Worm (Caenorhabditis elegans) whole organism, L2 larva: ENCODE measurements around the gene prx-3.

ENCODE experiments used
- C34F6.9 ChIP-seq: fragments of 150-350 bp; optimal IDR thresholded peaks from 2 replicates; lab custom pipeline; 2014; ENCODE audit warnings: missing biosample characterization, missing genetic modification characterization
- ZK546.5 ChIP-seq: sonication (generic microtip); optimal IDR thresholded peaks from 2 replicates; lab custom pipeline; 2017; ENCODE audit warnings: missing biosample characterization, missing genetic modification characterization
- ama-1 ChIP-seq: fragments of 150-350 bp; optimal IDR thresholded peaks from 2 replicates; lab custom pipeline; 2018; ENCODE audit warnings: inconsistent platforms
- blmp-1 ChIP-seq: sonication (generic microtip); optimal IDR thresholded peaks from 2 replicates; lab custom pipeline; 2017; ENCODE audit warnings: missing genetic modification characterization, mild to moderate bottlenecking, missing compliant biosample characterization, antibody characterized with exemption, moderate library complexity; ENCODE audit not compliant: insufficient read depth
- ceh-82 ChIP-seq: fragments of 150-350 bp; optimal IDR thresholded peaks from 2 replicates; lab custom pipeline; 2014; ENCODE audit warnings: missing biosample characterization, missing genetic modification characterization
- crh-2 ChIP-seq: sonication (generic microtip); optimal IDR thresholded peaks from 2 replicates; lab custom pipeline; 2017; ENCODE audit warnings: missing biosample characterization, missing genetic modification characterization
- dmd-4 ChIP-seq: sonication (generic microtip); optimal IDR thresholded peaks from 2 replicates; lab custom pipeline; 2017; ENCODE audit warnings: missing biosample characterization, missing genetic modification characterization
- egl-27 ChIP-seq: sonication (generic microtip); optimal IDR thresholded peaks from 3 replicates; lab custom pipeline; 2017; ENCODE audit warnings: missing biosample characterization, missing genetic modification reagents, missing genetic modification characterization
- elt-1 ChIP-seq: fragments of 150-350 bp; optimal IDR thresholded peaks from 2 replicates; lab custom pipeline; 2014; ENCODE audit warnings: missing biosample characterization, missing genetic modification characterization
- elt-3 ChIP-seq: sonication (generic microtip); optimal IDR thresholded peaks from 2 replicates; lab custom pipeline; 2017; ENCODE audit warnings: missing biosample characterization, missing genetic modification characterization
- fos-1 ChIP-seq: fragments of 150-350 bp; optimal IDR thresholded peaks from 2 replicates; lab custom pipeline; 2014; ENCODE audit warnings: missing biosample characterization, missing genetic modification characterization
- gmeb-1 ChIP-seq: fragments of 150-350 bp; optimal IDR thresholded peaks from 2 replicates; lab custom pipeline; 2014; ENCODE audit warnings: missing biosample characterization, missing genetic modification characterization
- lin-11 ChIP-seq: fragments of 150-350 bp; sonication (generic microtip); optimal IDR thresholded peaks from 2 replicates; lab custom pipeline; 2014; ENCODE audit warnings: missing biosample characterization, missing genetic modification characterization, inconsistent platforms, mixed read lengths
- lin-13 ChIP-seq: fragments of 150-350 bp; optimal IDR thresholded peaks from 2 replicates; lab custom pipeline; 2014; ENCODE audit warnings: missing biosample characterization, missing genetic modification reagents, missing genetic modification characterization
- lin-39 ChIP-seq: fragments of 150-350 bp; optimal IDR thresholded peaks from 2 replicates; lab custom pipeline; 2014; ENCODE audit warnings: missing biosample characterization, missing genetic modification reagents, missing genetic modification characterization
- lsy-2 ChIP-seq, 2 experiments: fragments of 150-350 bp in 1 of 2; sonication (generic microtip) in 1 of 2; optimal IDR thresholded peaks; 2 replicates each; lab custom pipeline; 2014 to 2017; ENCODE audit warnings: missing biosample characterization in 2 of 2, missing genetic modification characterization in 2 of 2
- mab-5 ChIP-seq: fragments of 150-350 bp; optimal IDR thresholded peaks from 2 replicates; lab custom pipeline; 2014; ENCODE audit warnings: missing biosample characterization, missing genetic modification characterization
- mbf-1 ChIP-seq: sonication (generic microtip); optimal IDR thresholded peaks from 2 replicates; lab custom pipeline; 2017; ENCODE audit warnings: missing biosample characterization, missing genetic modification characterization
- nhr-10 ChIP-seq: sonication (generic microtip); optimal IDR thresholded peaks from 2 replicates; lab custom pipeline; 2017; ENCODE audit warnings: missing biosample characterization, missing genetic modification characterization
- nhr-11 ChIP-seq: fragments of 150-350 bp; optimal IDR thresholded peaks from 2 replicates; lab custom pipeline; 2014; ENCODE audit warnings: missing biosample characterization, missing genetic modification characterization
- nhr-12 ChIP-seq: fragments of 150-350 bp; optimal IDR thresholded peaks from 2 replicates; lab custom pipeline; 2014; ENCODE audit warnings: missing biosample characterization, missing genetic modification characterization
- nhr-129 ChIP-seq: fragments of 150-350 bp; optimal IDR thresholded peaks from 2 replicates; lab custom pipeline; 2014; ENCODE audit warnings: missing biosample characterization, missing genetic modification characterization
- nhr-21 ChIP-seq: fragments of 150-350 bp; optimal IDR thresholded peaks from 2 replicates; lab custom pipeline; 2014; ENCODE audit warnings: missing biosample characterization, missing genetic modification characterization
- nhr-25 ChIP-seq: fragments of 150-350 bp; sonication (generic microtip); optimal IDR thresholded peaks from 3 replicates; lab custom pipeline; 2014; ENCODE audit warnings: missing biosample characterization, missing genetic modification characterization
- nhr-6 ChIP-seq: fragments of 150-350 bp; optimal IDR thresholded peaks from 2 replicates; lab custom pipeline; 2014; ENCODE audit warnings: missing biosample characterization, missing genetic modification characterization
- nhr-77 ChIP-seq: fragments of 150-350 bp; optimal IDR thresholded peaks from 2 replicates; lab custom pipeline; 2014; ENCODE audit warnings: missing biosample characterization, missing genetic modification characterization
- sem-4 ChIP-seq: fragments of 150-350 bp; optimal IDR thresholded peaks from 2 replicates; lab custom pipeline; 2014; ENCODE audit warnings: missing biosample characterization, missing genetic modification reagents, missing genetic modification characterization
- skn-1 ChIP-seq: sonication (generic microtip); optimal IDR thresholded peaks from 2 replicates; lab custom pipeline; 2017; ENCODE audit warnings: missing biosample characterization, missing genetic modification characterization
- sma-3 ChIP-seq: sonication (generic microtip); optimal IDR thresholded peaks from 2 replicates; lab custom pipeline; 2016; ENCODE audit warnings: missing genetic modification reagents, missing genetic modification characterization, missing compliant biosample characterization
- sma-9 ChIP-seq, 2 experiments: fragments of 150-350 bp in 1 of 2; sonication (generic microtip) in 1 of 2; optimal IDR thresholded peaks; 2 replicates each; lab custom pipeline; 2014 to 2016; ENCODE audit warnings: missing genetic modification characterization in 2 of 2, mild to moderate bottlenecking in 1 of 2, missing biosample characterization in 1 of 2, missing compliant biosample characterization in 1 of 2, missing genetic modification reagents in 1 of 2, moderate library complexity in 1 of 2
- snpc-4 ChIP-seq: fragments of 150-350 bp; optimal IDR thresholded peaks from 2 replicates; lab custom pipeline; 2014; ENCODE audit warnings: missing biosample characterization, missing genetic modification characterization
- unc-39 ChIP-seq: fragments of 150-350 bp; optimal IDR thresholded peaks from 2 replicates; lab custom pipeline; 2014; ENCODE audit warnings: missing biosample characterization, missing genetic modification characterization
- unc-55 ChIP-seq: fragments of 150-350 bp; sonication (generic microtip); optimal IDR thresholded peaks from 3 replicates; lab custom pipeline; 2014; ENCODE audit warnings: missing biosample characterization, missing genetic modification reagents, missing genetic modification characterization
- unc-62 ChIP-seq: fragments of 150-350 bp; optimal IDR thresholded peaks from 2 replicates; lab custom pipeline; 2014; ENCODE audit warnings: missing biosample characterization, missing genetic modification reagents, missing genetic modification characterization
- zag-1 ChIP-seq: fragments of 150-350 bp; optimal IDR thresholded peaks from 2 replicates; lab custom pipeline; 2014; ENCODE audit warnings: missing biosample characterization, missing genetic modification characterization
- ztf-1 ChIP-seq: fragments of 200-800 bp; sonication (Bioruptor generic); conservative IDR thresholded peaks from 2 replicates; pipeline ENCODE4 v1.3.6; 2022; ENCODE audit warnings: missing genetic modification characterization, missing compliant biosample characterization
- ztf-11 ChIP-seq: sonication (generic microtip); optimal IDR thresholded peaks from 2 replicates; lab custom pipeline; 2017; ENCODE audit warnings: missing biosample characterization, missing genetic modification characterization
- ztf-4 ChIP-seq: fragments of 150-350 bp; optimal IDR thresholded peaks from 2 replicates; lab custom pipeline; 2014; ENCODE audit warnings: missing biosample characterization, missing genetic modification characterization

prx-3 gene

ce11 chrX:6122026-6122425 lies 9.3 kb upstream of the prx-3 start, which contains the start of gene nnt-1:
Gene nnt-1, plus strand, starts transcription at chrX:6122311.
- TF ChIP-seq sem-4 (tag; lab: Kevin White, UChicago) (no peak), nhr-25 (tag; lab: Kevin White, UChicago) (no peak), C34F6.9 (tag; lab: Kevin White, UChicago) (peak; percentile 42), nhr-21 (tag; lab: Kevin White, UChicago) (no peak), sma-9 (GFP tag; optimal IDR thresholded peaks at IDR 0.05; lab: Kevin White, UChicago) (peak; percentile 12), sma-9 (tag; optimal IDR thresholded peaks at IDR 0.05; lab: Kevin White, UChicago) (no peak), nhr-129 (peak; percentile 7)

- TF ChIP-seq crh-2 (no peak), ztf-1 (GFP tag; lab: Robert Waterston, UW) (no peak), mbf-1 (tag; lab: Kevin White, UChicago) (no peak), unc-39 (tag; lab: Kevin White, UChicago) (no peak), ZK546.5 (no peak), dmd-4 (tag; lab: Kevin White, UChicago) (no peak), blmp-1 (tag; lab: Kevin White, UChicago) (no peak), nhr-77 (tag; lab: Kevin White, UChicago) (no peak), nhr-21 (tag; lab: Kevin White, UChicago) (no peak), unc-55 (no peak), nhr-11 (tag; lab: Kevin White, UChicago) (no peak)
These were observed 8.6 kb upstream of the prx-3 start for ce11 chrX:6121279-6121678.

- peak; percentile 64 for TF ChIP-seq fos-1 (tag; lab: Kevin White, UChicago)
- peak; percentile 50 for TF ChIP-seq unc-55
- TF ChIP-seq lin-11: no peak
- TF ChIP-seq sma-9 (GFP tag; optimal IDR thresholded peaks at IDR 0.05; lab: Kevin White, UChicago): peak; percentile 42
- no peak for TF ChIP-seq sma-9 (tag; optimal IDR thresholded peaks at IDR 0.05; lab: Kevin White, UChicago)
- no peak for TF ChIP-seq snpc-4 (tag; lab: Kevin White, UChicago)
- TF ChIP-seq nhr-12 (tag; lab: Kevin White, UChicago): no peak
These were observed 5.5 kb upstream of the prx-3 start, which contains the start of gene C15H9.2 for ce11 chrX:6118086-6118825. Gene C15H9.2, plus strand, starts transcription at chrX:6118526.

- TF ChIP-seq ceh-82 (tag; lab: Kevin White, UChicago) (no peak), unc-62 (no peak), ztf-4 (tag; lab: Kevin White, UChicago) (no peak), nhr-10 (no peak), lin-13 (GFP tag; lab: Kevin White, UChicago) (no peak), nhr-6 (tag; lab: Kevin White, UChicago) (no peak), snpc-4 (tag; lab: Kevin White, UChicago) (no peak), elt-3 (tag; lab: Kevin White, UChicago) (no peak), ztf-11 (tag; lab: Kevin White, UChicago) (no peak)
These were observed 2.8 kb upstream of the prx-3 start, which contains the start of gene C15H9.3 for ce11 chrX:6115502-6115901. Gene C15H9.3, plus strand, starts transcription at chrX:6115802.

ce11 chrX:6109288-6109770 lies 3.4 kb downstream of the prx-3 start, which contains the start of gene kynu-1:
Gene kynu-1, minus strand, starts transcription at chrX:6109338.
- TF ChIP-seq lsy-2 (tag; optimal IDR thresholded peaks at IDR 0.05; lab: Kevin White, UChicago) (no peak), lin-39 (no peak), nhr-25 (tag; lab: Kevin White, UChicago) (peak; percentile 31), nhr-21 (tag; lab: Kevin White, UChicago) (peak; percentile 27), ceh-82 (tag; lab: Kevin White, UChicago) (no peak), nhr-6 (tag; lab: Kevin White, UChicago) (no peak), egl-27 (peak; percentile 8), nhr-12 (tag; lab: Kevin White, UChicago) (no peak), elt-3 (tag; lab: Kevin White, UChicago) (no peak), elt-1 (tag; lab: Kevin White, UChicago) (no peak), ztf-1 (GFP tag; lab: Robert Waterston, UW) (no peak), ztf-11 (tag; lab: Kevin White, UChicago) (no peak), blmp-1 (tag; lab: Kevin White, UChicago) (peak; percentile 42), unc-62 (no peak), zag-1 (tag; lab: Kevin White, UChicago) (no peak), mab-5 (tag; lab: Kevin White, UChicago) (no peak), unc-39 (tag; lab: Kevin White, UChicago) (no peak), ama-1 (lab: Kevin White, UChicago) (no peak), dmd-4 (tag; lab: Kevin White, UChicago) (no peak), sma-3 (peak; percentile 26), gmeb-1 (peak; percentile 0), skn-1 (tag; lab: Kevin White, UChicago) (no peak), sem-4 (tag; lab: Kevin White, UChicago) (no peak), nhr-11 (tag; lab: Kevin White, UChicago) (no peak), crh-2 (no peak), ZK546.5 (no peak), fos-1 (tag; lab: Kevin White, UChicago) (peak; percentile 54), sma-9 (GFP tag; optimal IDR thresholded peaks at IDR 0.05; lab: Kevin White, UChicago) (peak; percentile 56), sma-9 (tag; optimal IDR thresholded peaks at IDR 0.05; lab: Kevin White, UChicago) (no peak), ztf-4 (tag; lab: Kevin White, UChicago) (no peak)
